Fruit fly (Drosophila melanogaster) whole organism, embryonic: ENCODE measurements around the gene CG33939.

Experiments used
- ATbp ChIP-seq: fragments of 200-800 bp; sonication (Bioruptor generic); optimal IDR thresholded peaks from 2 replicates; lab custom pipeline; 2017; ENCODE audit warnings: missing biosample characterization, mild to moderate bottlenecking, missing genetic modification characterization, missing genetic modification reagents
- C15 ChIP-seq: fragments of 200-800 bp; sonication (Bioruptor generic); IDR thresholded peaks from 3 replicates; pipeline ENCODE4 v1.3.6; 2022; ENCODE audit warnings: missing biosample characterization, missing genetic modification characterization
- CG11093 ChIP-seq: fragments of 200-800 bp; sonication (Bioruptor generic); IDR thresholded peaks from 3 replicates; pipeline ENCODE4 v1.3.6; 2022; ENCODE audit warnings: missing biosample characterization, missing genetic modification characterization
- CG13624 ChIP-seq: fragments of 200-800 bp; sonication (Bioruptor generic); optimal IDR thresholded peaks from 2 replicates; lab custom pipeline; 2016; ENCODE audit warnings: missing biosample characterization, missing genetic modification characterization
- CG14014 ChIP-seq: fragments of 200-800 bp; sonication (Bioruptor generic); IDR thresholded peaks from 2 replicates; pipeline ENCODE4 v1.3.6; 2022; ENCODE audit warnings: missing biosample characterization, missing genetic modification characterization
- CG14860 ChIP-seq: fragments of 200-800 bp; sonication (Bioruptor generic); IDR thresholded peaks from 3 replicates; pipeline ENCODE4 v1.3.6; 2022; ENCODE audit warnings: missing biosample characterization, missing genetic modification characterization; ENCODE audit not compliant: partially characterized antibody
- CG17359 ChIP-seq: fragments of 200-800 bp; sonication (Bioruptor generic); optimal IDR thresholded peaks from 3 replicates; lab custom pipeline; 2018; ENCODE audit warnings: missing biosample characterization, mild to moderate bottlenecking, missing genetic modification characterization, moderate library complexity
- CG17612 ChIP-seq: fragments of 200-800 bp; sonication (Bioruptor generic); IDR thresholded peaks from 2 replicates; pipeline ENCODE4 v1.3.6; 2022; ENCODE audit warnings: missing biosample characterization, missing genetic modification characterization
- CG18262 ChIP-seq: fragments of 200-800 bp; optimal IDR thresholded peaks from 3 replicates; lab custom pipeline; 2019; ENCODE audit warnings: missing biosample characterization, mild to moderate bottlenecking, missing genetic modification characterization, moderate library complexity
- CG18764 ChIP-seq: fragments of 200-800 bp; sonication (Bioruptor generic); optimal IDR thresholded peaks from 3 replicates; lab custom pipeline; 2016; ENCODE audit warnings: missing biosample characterization, missing genetic modification characterization
- CG2678 ChIP-seq: fragments of 200-800 bp; sonication (Bioruptor generic); optimal IDR thresholded peaks from 3 replicates; lab custom pipeline; 2019; ENCODE audit warnings: missing biosample characterization, mild to moderate bottlenecking, missing genetic modification characterization, moderate library complexity
- CG2712 ChIP-seq: fragments of 200-800 bp; optimal IDR thresholded peaks from 3 replicates; lab custom pipeline; 2019; ENCODE audit warnings: missing biosample characterization, mild to moderate bottlenecking, missing genetic modification characterization, moderate library complexity
- CG30431 ChIP-seq: fragments of 200-800 bp; sonication (Bioruptor generic); optimal IDR thresholded peaks from 2 replicates; lab custom pipeline; 2017; ENCODE audit warnings: missing biosample characterization, missing genetic modification characterization
- CG31441 ChIP-seq: fragments of 200-800 bp; sonication (Bioruptor generic); IDR thresholded peaks from 2 replicates; pipeline ENCODE4 v1.3.6; 2022; ENCODE audit warnings: missing biosample characterization, missing genetic modification characterization
- CG33213 ChIP-seq: fragments of 200-800 bp; sonication (Bioruptor generic); optimal IDR thresholded peaks from 3 replicates; lab custom pipeline; 2016; ENCODE audit warnings: missing biosample characterization, missing genetic modification characterization
- CG4730 ChIP-seq: fragments of 200-800 bp; sonication (Bioruptor generic); IDR thresholded peaks from 2 replicates; pipeline ENCODE4 v1.3.6; 2022; ENCODE audit warnings: missing biosample characterization, missing genetic modification characterization
- CG5953 ChIP-seq: fragments of 200-800 bp; sonication (Bioruptor generic); IDR thresholded peaks from 2 replicates; pipeline ENCODE4 v1.3.6; 2022; ENCODE audit warnings: missing biosample characterization, missing genetic modification characterization
- CG6272 ChIP-seq: fragments of 200-800 bp; sonication (Bioruptor generic); IDR thresholded peaks from 2 replicates; pipeline ENCODE4 v1.3.6; 2022; ENCODE audit warnings: missing biosample characterization, missing genetic modification characterization
- CG6791 ChIP-seq: fragments of 200-800 bp; sonication (Bioruptor generic); IDR thresholded peaks from 3 replicates; pipeline ENCODE4 v1.3.6; 2022; ENCODE audit warnings: missing biosample characterization, missing genetic modification characterization; ENCODE audit not compliant: partially characterized antibody
- CG8281 ChIP-seq: fragments of 200-800 bp; sonication (Bioruptor generic); optimal IDR thresholded peaks from 2 replicates; lab custom pipeline; 2018; ENCODE audit warnings: missing biosample characterization, mild to moderate bottlenecking, missing genetic modification characterization, moderate library complexity
- CG9817 ChIP-seq: fragments of 200-800 bp; sonication (Bioruptor generic); optimal IDR thresholded peaks from 2 replicates; lab custom pipeline; 2018; ENCODE audit warnings: missing biosample characterization, mild to moderate bottlenecking, missing genetic modification characterization, moderate library complexity
- CG9932 ChIP-seq: fragments of 200-800 bp; sonication (Bioruptor generic); IDR thresholded peaks from 2 replicates; pipeline ENCODE4 v1.3.6; 2022; ENCODE audit warnings: missing biosample characterization, missing genetic modification characterization
- Doc3 ChIP-seq: fragments of 200-800 bp; sonication (Bioruptor generic); IDR thresholded peaks from 3 replicates; pipeline ENCODE4 v1.3.6; 2022; ENCODE audit warnings: missing biosample characterization, missing genetic modification characterization; ENCODE audit not compliant: partially characterized antibody
- Hey ChIP-seq: fragments of 200-800 bp; sonication (Bioruptor generic); optimal IDR thresholded peaks from 3 replicates; lab custom pipeline; 2018; ENCODE audit warnings: missing biosample characterization, mild to moderate bottlenecking, missing genetic modification characterization
- Hr78 ChIP-seq, 2 experiments: fragments of 200-800 bp in 1 of 2; fragments of >200 bp in 1 of 2; sonication (Bioruptor generic) in 1 of 2; optimal IDR thresholded peaks; 2 replicates each; lab custom pipeline; 2017 to 2019; ENCODE audit warnings: missing biosample characterization in 2 of 2, missing genetic modification characterization in 2 of 2, mild to moderate bottlenecking in 1 of 2, moderate library complexity in 1 of 2
- Max ChIP-seq: fragments of 200-800 bp; sonication (Bioruptor generic); optimal IDR thresholded peaks from 2 replicates; lab custom pipeline; 2016; ENCODE audit warnings: missing biosample characterization, mild to moderate bottlenecking, missing genetic modification characterization
- Myb ChIP-seq: fragments of 200-800 bp; sonication (Bioruptor generic); optimal IDR thresholded peaks from 2 replicates; lab custom pipeline; 2016; ENCODE audit warnings: missing biosample characterization, missing genetic modification characterization
- Nf-YB ChIP-seq: fragments of 200-800 bp; sonication (Bioruptor generic); optimal IDR thresholded peaks from 3 replicates; lab custom pipeline; 2019; ENCODE audit warnings: missing biosample characterization, mild to moderate bottlenecking, missing genetic modification characterization, moderate library complexity
- Sin3A ChIP-seq: fragments of >200 bp; optimal IDR thresholded peaks from 2 replicates; lab custom pipeline; 2018
- Stat92E ChIP-seq, 3 experiments: fragments of >200 bp in 2 of 3; fragments of 200-800 bp in 1 of 3; sonication (Bioruptor generic) in 1 of 3; optimal IDR thresholded peaks; 2 replicates each; lab custom pipeline; 2017 to 2019; ENCODE audit warnings: missing biosample characterization in 3 of 3, missing genetic modification characterization in 3 of 3, mild to moderate bottlenecking in 1 of 3, moderate library complexity in 1 of 3
- br ChIP-seq: fragments of >200 bp; optimal IDR thresholded peaks from 2 replicates; lab custom pipeline; 2017
- cg ChIP-seq: fragments of 200-800 bp; sonication (Bioruptor generic); optimal IDR thresholded peaks from 3 replicates; lab custom pipeline; 2019; ENCODE audit warnings: missing biosample characterization, mild to moderate bottlenecking, missing genetic modification characterization, moderate library complexity
- crc ChIP-seq: fragments of 200-800 bp; sonication (Bioruptor generic); optimal IDR thresholded peaks from 2 replicates; lab custom pipeline; 2016; ENCODE audit warnings: missing biosample characterization, missing genetic modification characterization
- dmrt11E ChIP-seq: fragments of 200-800 bp; sonication (Bioruptor generic); optimal IDR thresholded peaks from 3 replicates; lab custom pipeline; 2018; ENCODE audit warnings: missing biosample characterization, mild to moderate bottlenecking, missing genetic modification characterization, moderate library complexity
- eyg ChIP-seq: fragments of 200-800 bp; sonication (Bioruptor generic); optimal IDR thresholded peaks from 3 replicates; lab custom pipeline; 2016; ENCODE audit warnings: missing biosample characterization, missing genetic modification characterization
- fd102C ChIP-seq: fragments of 200-800 bp; sonication (Bioruptor generic); optimal IDR thresholded peaks from 2 replicates; lab custom pipeline; 2018; ENCODE audit warnings: missing biosample characterization, mild to moderate bottlenecking, missing genetic modification characterization, moderate library complexity
- fd3F ChIP-seq: fragments of 200-800 bp; sonication (Bioruptor generic); optimal IDR thresholded peaks from 2 replicates; lab custom pipeline; 2018; ENCODE audit warnings: missing biosample characterization, mild to moderate bottlenecking, missing genetic modification characterization, moderate library complexity
- gem ChIP-seq: fragments of 200-800 bp; sonication (Bioruptor generic); optimal IDR thresholded peaks from 2 replicates; lab custom pipeline; 2019; ENCODE audit warnings: missing biosample characterization, mild to moderate bottlenecking, missing genetic modification characterization, moderate library complexity
- jigr1 ChIP-seq: fragments of 200-800 bp; sonication (Bioruptor generic); IDR thresholded peaks from 3 replicates; pipeline ENCODE4 v1.3.6; 2022; ENCODE audit warnings: missing biosample characterization, missing genetic modification characterization
- nerfin-1 ChIP-seq: fragments of 200-800 bp; sonication (Bioruptor generic); optimal IDR thresholded peaks from 3 replicates; lab custom pipeline; 2019; ENCODE audit warnings: missing biosample characterization, mild to moderate bottlenecking, missing genetic modification characterization, moderate library complexity
- odd ChIP-seq: fragments of 200-800 bp; sonication (Bioruptor generic); optimal IDR thresholded peaks from 2 replicates; lab custom pipeline; 2017; ENCODE audit warnings: missing biosample characterization, mild to moderate bottlenecking, missing genetic modification characterization
- ranshi ChIP-seq: fragments of 200-800 bp; sonication (Bioruptor generic); IDR thresholded peaks from 2 replicates; pipeline ENCODE4 v1.3.6; 2022; ENCODE audit warnings: missing biosample characterization, missing genetic modification characterization
- row ChIP-seq: fragments of 200-800 bp; sonication (Bioruptor generic); IDR thresholded peaks from 3 replicates; pipeline ENCODE4 v1.3.6; 2022; ENCODE audit warnings: missing biosample characterization, missing genetic modification characterization
- sens ChIP-seq: fragments of 200-800 bp; sonication (Bioruptor generic); peaks from one replicate; lab custom pipeline; 2016; ENCODE audit warnings: missing biosample characterization, missing genetic modification characterization
- shn ChIP-seq: fragments of 200-800 bp; sonication (Bioruptor generic); optimal IDR thresholded peaks from 3 replicates; lab custom pipeline; 2016; ENCODE audit warnings: missing biosample characterization, missing genetic modification characterization
- sqz ChIP-seq: fragments of 200-800 bp; sonication (Bioruptor generic); optimal IDR thresholded peaks from 3 replicates; lab custom pipeline; 2018; ENCODE audit warnings: missing biosample characterization, mild to moderate bottlenecking, missing genetic modification characterization
- ttk ChIP-seq: fragments of 200-800 bp; sonication (Bioruptor generic); IDR thresholded peaks from 2 replicates; pipeline ENCODE4 v2.1.2; 2022; ENCODE audit warnings: missing biosample characterization, missing genetic modification characterization
- twi ChIP-seq: fragments of 200-800 bp; optimal IDR thresholded peaks from 2 replicates; lab custom pipeline; 2019; ENCODE audit warnings: missing biosample characterization, mild to moderate bottlenecking, missing genetic modification characterization, moderate library complexity
- tx ChIP-seq: fragments of 200-800 bp; sonication (Bioruptor generic); optimal IDR thresholded peaks from 2 replicates; lab custom pipeline; 2016; ENCODE audit warnings: missing biosample characterization, missing genetic modification characterization
- vfl ChIP-seq: fragments of 200-800 bp; sonication (Bioruptor generic); optimal IDR thresholded peaks from 2 replicates; lab custom pipeline; 2016; ENCODE audit warnings: missing biosample characterization, missing genetic modification characterization

Gene CG33939

DNA sequence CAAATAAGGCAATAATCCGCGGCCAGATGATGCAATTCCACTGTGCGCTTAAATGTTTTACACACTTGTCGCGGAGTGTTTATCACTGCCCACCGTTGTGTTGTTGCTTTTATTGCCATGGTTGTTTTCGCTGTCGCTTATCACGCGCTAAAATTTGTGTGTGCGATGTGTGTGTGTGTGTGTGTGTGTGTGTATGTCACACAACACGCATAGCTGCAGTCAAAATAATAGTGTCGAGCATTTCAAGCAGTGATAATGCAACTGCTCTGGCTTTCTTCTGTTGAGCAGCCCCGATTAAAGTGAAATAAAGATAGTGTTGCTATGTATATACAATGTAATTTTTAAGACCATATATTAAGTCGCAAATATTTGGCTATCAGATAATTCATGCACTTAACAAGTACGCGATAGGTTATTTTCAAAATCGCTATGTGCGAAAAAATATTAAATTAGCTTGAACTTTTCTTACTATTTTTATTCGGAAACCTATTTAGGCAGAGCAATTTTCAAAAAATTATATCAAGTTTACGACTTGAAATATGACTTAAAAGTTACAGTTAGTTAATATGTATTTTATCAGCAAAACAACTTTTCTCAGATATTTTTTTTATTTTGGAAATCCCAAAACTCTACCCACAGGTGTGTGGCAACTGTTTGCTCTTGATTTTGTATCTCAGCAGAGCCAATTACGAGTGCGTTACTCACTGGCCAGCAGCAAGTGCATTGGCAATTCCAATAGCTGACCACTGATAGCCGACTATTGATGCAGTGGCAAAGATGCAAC lies 8.4 kb downstream of the CG33939 start (continued):
- TF ChIP-seq CG6791 (GFP tag; lab: Robert Waterston, UW) (no peak), CG2678 (tag; lab: Kevin White, UChicago) (peak; percentile 75), CG33213 (GFP tag; lab: Kevin White, UChicago) (no peak), twi (tag; lab: Kevin White, UChicago) (no peak), CG9817 (tag; lab: Kevin White, UChicago) (peak; percentile 43), CG18764 (no peak), Stat92E (GFP tag; optimal IDR thresholded peaks at IDR 0.05; lab: Kevin White, UChicago) (no peak), CG31441 (GFP tag; lab: Robert Waterston, UW) (peak; percentile 47; the same call in 1 of the 2 replicates), ATbp (peak; percentile 14), fd3F (peak; percentile 16), CG4730 (no peak), vfl (no peak), Doc3 (GFP tag; lab: Robert Waterston, UW) (no peak), br (lab: Kevin White, UChicago) (no peak), gem (peak; percentile 54), CG14860 (no peak), nerfin-1 (tag; lab: Kevin White, UChicago) (no peak), CG8281 (tag; lab: Kevin White, UChicago) (peak; percentile 3), sens (GFP tag; lab: Kevin White, UChicago) (peak; percentile 90), CG30431 (GFP tag; lab: Kevin White, UChicago) (no peak), Max (GFP tag; lab: Kevin White, UChicago) (no peak), crc (GFP tag; lab: Kevin White, UChicago) (no peak), CG18262 (tag; lab: Kevin White, UChicago) (peak; percentile 52), Sin3A (lab: Kevin White, UChicago) (no peak), CG13624 (no peak), CG17359 (no peak), CG9932 (GFP tag; lab: Robert Waterston, UW) (peak; percentile 35), tx (GFP tag; lab: Kevin White, UChicago) (no peak), eyg (no peak), C15 (GFP tag; lab: Robert Waterston, UW) (no peak), ttk (GFP tag; lab: Robert Waterston, UW) (no peak), ranshi (no peak), row (GFP tag; lab: Robert Waterston, UW) (peak; percentile 49; the same call in 2 of the 3 replicates), odd (GFP tag; lab: Kevin White, UChicago) (peak; percentile 55), sqz (GFP tag; lab: Kevin White, UChicago) (no peak), Myb (GFP tag; lab: Kevin White, UChicago) (no peak), CG14014 (GFP tag; lab: Robert Waterston, UW) (no peak), shn (no peak), Nf-YB (GFP tag; lab: Kevin White, UChicago) (no peak), fd102C (GFP tag; lab: Kevin White, UChicago) (no peak), jigr1 (GFP tag; lab: Robert Waterston, UW) (no peak), cg (GFP tag; lab: Kevin White, UChicago) (peak; percentile 55), dmrt11E (tag; lab: Kevin White, UChicago) (no peak), CG2712 (tag; lab: Kevin White, UChicago) (peak; percentile 18), CG6272 (GFP tag; lab: Robert Waterston, UW) (no peak), Hey (tag; lab: Kevin White, UChicago) (no peak), CG11093 (GFP tag; lab: Robert Waterston, UW) (no peak), Hr78 (GFP tag; optimal IDR thresholded peaks at IDR 0.05; lab: Kevin White, UChicago) (no peak), CG17612 (no peak), CG5953 (GFP tag; lab: Robert Waterston, UW) (no peak)
